Worm (Caenorhabditis elegans) whole organism, L3 larva: ENCODE measurements around the gene atgl-1.

Experiments
- elt-3 ChIP-seq, 3 experiments: fragments of 150-350 bp in 1 of 3; sonication (generic microtip) in 2 of 3; optimal IDR thresholded peaks; 2 replicates in 2 of 3; 4 replicates in 1 of 3; lab custom pipeline; 2014 to 2017; ENCODE audit warnings: missing biosample characterization in 3 of 3, missing genetic modification characterization in 3 of 3
- pha-4 ChIP-seq: fragments of 150-350 bp; optimal IDR thresholded peaks from 2 replicates; lab custom pipeline; 2014; ENCODE audit warnings: missing biosample characterization, missing genetic modification reagents, missing genetic modification characterization
- unc-62 ChIP-seq: fragments of 150-350 bp; sonication (generic microtip); optimal IDR thresholded peaks from 4 replicates; lab custom pipeline; 2014; ENCODE audit warnings: missing biosample characterization, missing genetic modification reagents, missing genetic modification characterization

DNA sequence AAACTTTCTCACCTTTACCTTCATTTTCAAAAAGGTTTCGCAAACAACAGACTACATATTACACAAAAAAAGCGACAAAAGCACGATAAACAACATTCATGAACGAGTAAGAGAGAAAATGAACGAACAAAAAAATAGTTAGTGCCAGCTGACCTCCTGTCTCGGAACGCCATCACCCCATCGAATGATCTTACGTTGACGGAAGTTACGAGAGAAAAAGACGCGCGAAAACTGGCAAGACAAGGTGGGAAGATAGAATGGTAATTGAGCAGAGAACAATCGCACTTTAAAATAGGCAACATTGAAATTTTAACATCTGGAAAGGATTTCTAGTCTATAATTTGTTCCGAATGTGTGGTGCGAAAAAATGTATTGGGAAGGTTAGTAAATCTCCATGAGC lies 942 bp upstream of the atgl-1 start:
- TF ChIP-seq unc-62 (GFP tag; lab: Kevin White, UChicago): no peak
- no peak for TF ChIP-seq elt-3 (tag; optimal IDR thresholded peaks at IDR 0.05; lab: Kevin White, UChicago)
- peak; percentile 28 for TF ChIP-seq pha-4 (tag; lab: Kevin White, UChicago)
